Fruit fly (Drosophila melanogaster): ENCODE data around the gene CG8028.

dm6 chrX:19276489-19277117, 3.5 kb downstream of the CG8028 start, which contains the start of the genes CG32537 and CG32536:
- TF ChIP-seq CTCF (optimal IDR thresholded peaks at IDR 0.05) (no peak), CG8478 (optimal IDR thresholded peaks at IDR 0.05) (no peak)

Data from S2 (cell line).